Fruit fly (Drosophila melanogaster) whole organism: Measurements from ENCODE around the gene CG13843.

Experiments
- Dll ChIP-seq: fragments of >200 bp; optimal IDR thresholded peaks from 2 replicates; lab custom pipeline; 2017
- EcR ChIP-seq, 2 experiments: fragments of >200 bp; optimal IDR thresholded peaks; 2 replicates each; lab custom pipeline; 2017; ENCODE audit warnings: missing biosample characterization in 2 of 2, missing genetic modification characterization in 2 of 2, missing genetic modification reagents in 2 of 2
- pan ChIP-seq: fragments of >200 bp; optimal IDR thresholded peaks from 2 replicates; lab custom pipeline; 2017
- psq ChIP-seq: fragments of >200 bp; optimal IDR thresholded peaks from 2 replicates; lab custom pipeline; 2017
- usp ChIP-seq: fragments of >200 bp; optimal IDR thresholded peaks from 2 replicates; lab custom pipeline; 2017; ENCODE audit warnings: missing biosample characterization, missing genetic modification characterization, mixed read lengths

dm6 chr3R:22626334-22626688, 17.0 kb downstream of the CG13843 start:
- no peak for TF ChIP-seq EcR (GFP tag; optimal IDR thresholded peaks at IDR 0.05; lab: Kevin White, UChicago)
- TF ChIP-seq pan (lab: Kevin White, UChicago): no peak
- TF ChIP-seq psq (lab: Kevin White, UChicago): no peak
- no peak for TF ChIP-seq Dll
- TF ChIP-seq usp (GFP tag; lab: Kevin White, UChicago): no peak
